Worm (Caenorhabditis elegans): ENCODE measurements around the gene ZK1067.3.

DNA sequence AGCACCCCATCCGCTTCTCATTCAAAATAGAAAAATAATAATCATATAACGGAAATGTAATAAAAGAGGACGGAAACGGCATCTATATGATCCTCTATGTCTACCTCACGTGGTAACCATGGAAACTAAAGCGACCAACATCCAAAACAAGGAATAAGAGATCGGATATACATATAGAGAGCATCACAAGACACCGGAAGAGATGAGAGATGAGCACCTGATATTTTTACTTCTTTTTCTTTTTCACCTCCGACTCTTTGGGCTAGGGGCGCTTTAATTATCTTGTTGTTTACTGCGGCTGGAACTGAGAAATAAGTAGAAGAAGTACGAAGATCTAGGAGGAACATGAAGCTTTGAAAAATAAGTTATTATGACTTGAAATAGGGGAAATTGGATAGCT, 40.7 kb downstream of the ZK1067.3 start:
- TF ChIP-seq F49E8.2 (tag; optimal IDR thresholded peaks at IDR 0.05; ENCODE audit: borderline replicate concordance) (no peak), D1046.2 (GFP tag; IDR thresholded peaks at IDR 0.05) (no peak), F26F4.8 (GFP tag; conservative IDR thresholded peaks at IDR 0.05) (no peak), nhr-76 (tag; optimal IDR thresholded peaks at IDR 0.05) (no peak), ama-1 (optimal IDR thresholded peaks at IDR 0.05) (no peak), nhr-11 (tag; optimal IDR thresholded peaks at IDR 0.05) (peak; percentile 46), hlh-30 (tag; optimal IDR thresholded peaks at IDR 0.05; ENCODE audit: insufficient read depth) (no peak), unc-130 (GFP tag; optimal IDR thresholded peaks at IDR 0.05) (no peak), fos-1 (tag; optimal IDR thresholded peaks at IDR 0.05) (no peak), zag-1 (tag; optimal IDR thresholded peaks at IDR 0.05) (no peak), pqm-1 (tag; optimal IDR thresholded peaks at IDR 0.05) (no peak)

Measured in whole organism, L4 larva.